Fruit fly (Drosophila melanogaster) whole organism, prepupa: ENCODE data around the gene CG2104.

Experiments
- CG16779 ChIP-seq: fragments of 200-800 bp; sonication (Bioruptor generic); optimal IDR thresholded peaks from 3 replicates; lab custom pipeline; 2017; ENCODE audit warnings: missing biosample characterization, mild to moderate bottlenecking, missing genetic modification characterization
- CG6163 ChIP-seq: fragments of 200-800 bp; sonication (Bioruptor generic); IDR thresholded peaks from 3 replicates; pipeline ENCODE4 v1.3.6; 2022; ENCODE audit warnings: missing biosample characterization, missing genetic modification characterization
- Gug ChIP-seq: fragments of 200-800 bp; sonication (Bioruptor generic); IDR thresholded peaks from 2 replicates; pipeline ENCODE4 v1.3.6; 2022; ENCODE audit warnings: missing biosample characterization, missing genetic modification characterization
- Hr38 ChIP-seq: sonication (Bioruptor generic); optimal IDR thresholded peaks from 2 replicates; lab custom pipeline; 2016; ENCODE audit warnings: missing biosample characterization, missing genetic modification characterization
- Hr39 ChIP-seq: fragments of 200-800 bp; sonication (Bioruptor generic); optimal IDR thresholded peaks from 2 replicates; lab custom pipeline; 2016; ENCODE audit warnings: missing biosample characterization, missing genetic modification characterization
- Lpt ChIP-seq: fragments of 200-800 bp; sonication (Bioruptor generic); optimal IDR thresholded peaks from 3 replicates; lab custom pipeline; 2016; ENCODE audit warnings: missing biosample characterization, missing genetic modification characterization
- achi ChIP-seq: fragments of 200-800 bp; sonication (Bioruptor generic); optimal IDR thresholded peaks from 3 replicates; lab custom pipeline; 2016; ENCODE audit warnings: missing biosample characterization, missing genetic modification characterization
- dsx ChIP-seq: fragments of 200-800 bp; optimal IDR thresholded peaks from 3 replicates; lab custom pipeline; 2019; ENCODE audit warnings: missing biosample characterization, mild to moderate bottlenecking, missing genetic modification characterization, moderate library complexity; ENCODE audit not compliant: poor library complexity, severe bottlenecking
- vri ChIP-seq: fragments of 200-800 bp; sonication (Bioruptor generic); optimal IDR thresholded peaks from 3 replicates; lab custom pipeline; 2016; ENCODE audit warnings: missing biosample characterization, mild to moderate bottlenecking, missing genetic modification characterization

- TF ChIP-seq Hr38 (no peak), Hr39 (GFP tag; lab: Kevin White, UChicago) (peak; percentile 75), dsx (GFP tag; lab: Kevin White, UChicago) (peak; percentile 91), vri (GFP tag; lab: Kevin White, UChicago) (no peak), Gug (peak; percentile 58; the same call in 1 of the 2 replicates), CG16779 (tag; lab: Kevin White, UChicago) (no peak), achi (GFP tag; lab: Kevin White, UChicago) (peak; percentile 86), CG6163 (peak; percentile 76), Lpt (peak; percentile 75)
Measured at dm6 chr3R:5736305-5736869, 43.3 kb upstream of the CG2104 start, which contains the start of the genes CG2100 and CG1236.
